Worm (Caenorhabditis elegans): ENCODE results near the gene C25E10.10.

Gene C25E10.10

DNA sequence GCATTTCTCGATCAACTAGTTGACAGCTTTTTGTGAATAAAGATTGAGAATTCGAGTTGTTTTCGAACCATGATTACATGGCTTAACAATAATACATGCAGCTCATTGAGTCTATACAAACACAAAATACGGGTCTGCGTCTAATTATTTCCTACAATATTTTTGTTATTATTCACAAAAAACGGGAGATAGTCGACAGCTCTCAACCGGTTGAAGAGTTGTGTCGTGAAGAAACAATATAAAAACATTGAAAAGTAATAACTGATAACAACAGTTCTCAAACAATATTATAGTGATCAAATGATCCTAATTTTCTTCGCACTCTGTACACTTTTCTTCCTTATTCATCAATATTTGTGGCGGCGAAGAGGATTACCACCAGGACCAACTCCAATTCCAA, 15.1 kb downstream of the C25E10.10 start, which contains the start of gene cyp-33B1:
Gene cyp-33B1 (plus strand): TSS at position 301 of the 400 bp plus-strand sequence.
- TF ChIP-seq unc-39 (tag; optimal IDR thresholded peaks at IDR 0.05) (no peak), ceh-39 (tag; optimal IDR thresholded peaks at IDR 0.05) (no peak), drap-1 (GFP tag; optimal IDR thresholded peaks at IDR 0.05) (no peak), flh-1 (GFP tag; optimal IDR thresholded peaks at IDR 0.05) (no peak), ces-1 (GFP tag; optimal IDR thresholded peaks at IDR 0.05) (no peak), hlh-1 (tag; optimal IDR thresholded peaks at IDR 0.05) (no peak), ham-2 (GFP tag; optimal IDR thresholded peaks at IDR 0.05) (no peak), unc-62 (GFP tag; optimal IDR thresholded peaks at IDR 0.05) (no peak), ztf-11 (tag; optimal IDR thresholded peaks at IDR 0.05) (no peak)

DNA sequence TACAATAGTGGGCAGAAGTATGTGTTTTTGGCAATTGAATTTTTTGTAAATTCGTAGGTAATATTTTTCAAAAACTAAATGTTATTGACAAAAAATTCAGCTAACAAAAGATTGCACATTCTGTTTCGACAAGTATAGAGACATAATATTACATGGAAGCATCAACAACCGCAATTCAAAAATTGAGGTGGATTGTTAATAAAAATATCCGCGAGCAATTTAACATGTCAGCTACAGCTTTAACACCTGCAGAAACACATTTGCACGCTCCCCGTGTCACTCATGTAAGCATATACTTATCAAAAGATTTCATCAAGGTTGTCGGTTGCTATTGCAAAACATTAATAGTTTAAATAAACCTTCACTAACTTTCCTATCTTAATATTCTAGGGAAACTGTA, 20.5 kb downstream of the C25E10.10 start, which contains the start of gene srsx-34:
Gene srsx-34 (plus strand): TSS at position 301 of the 400 bp plus-strand sequence.
- TF ChIP-seq nhr-2 (tag; optimal IDR thresholded peaks at IDR 0.05) (no peak), nhr-28 (tag; optimal IDR thresholded peaks at IDR 0.05) (no peak), bed-3 (GFP tag; optimal IDR thresholded peaks at IDR 0.05) (no peak), ztf-11 (tag; optimal IDR thresholded peaks at IDR 0.05) (no peak), nhr-237 (tag; optimal IDR thresholded peaks at IDR 0.05) (no peak), mep-1 (tag; optimal IDR thresholded peaks at IDR 0.05) (no peak), pha-4 (tag; optimal IDR thresholded peaks at IDR 0.05) (no peak), elt-1 (tag; optimal IDR thresholded peaks at IDR 0.05; ENCODE audit: borderline replicate concordance, insufficient read depth) (no peak), flh-1 (GFP tag; optimal IDR thresholded peaks at IDR 0.05) (no peak), mls-2 (tag; optimal IDR thresholded peaks at IDR 0.05) (no peak), drap-1 (GFP tag; optimal IDR thresholded peaks at IDR 0.05) (no peak), lsy-2 (tag; optimal IDR thresholded peaks at IDR 0.05) (no peak), lin-13 (tag; optimal IDR thresholded peaks at IDR 0.05) (no peak), snpc-4 (tag; optimal IDR thresholded peaks at IDR 0.05) (no peak), M03D4.4 (tag; optimal IDR thresholded peaks at IDR 0.05) (no peak), ceh-83 (GFP tag; optimal IDR thresholded peaks at IDR 0.05) (no peak), elt-3 (tag; optimal IDR thresholded peaks at IDR 0.05) (no peak), unc-62 (GFP tag; optimal IDR thresholded peaks at IDR 0.05) (no peak)

DNA sequence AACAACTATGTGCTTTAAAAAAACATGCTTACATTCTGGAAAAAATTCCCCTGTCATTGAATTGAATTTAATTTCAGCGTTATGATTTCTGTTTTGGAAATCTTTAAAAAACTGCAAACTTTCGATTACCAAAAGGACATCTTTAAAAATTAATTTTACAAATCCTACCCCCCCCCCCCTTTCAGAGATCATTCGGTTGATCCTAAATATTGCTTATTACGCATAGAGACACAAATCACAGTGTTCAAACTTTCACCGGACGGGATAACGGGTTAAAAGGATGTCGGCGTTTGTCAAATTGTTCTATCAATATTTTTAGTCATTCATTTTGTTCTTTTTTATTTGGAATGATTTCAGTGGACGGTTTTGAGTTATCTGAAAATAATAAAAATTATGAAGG, 22.9 kb downstream of the C25E10.10 start, which contains the start of gene C25E10.4:
Gene C25E10.4 (plus strand): TSS at position 301 of the 400 bp plus-strand sequence.
- no peak for TF ChIP-seq ceh-83 (GFP tag; optimal IDR thresholded peaks at IDR 0.05)
- no peak for TF ChIP-seq mep-1 (tag; optimal IDR thresholded peaks at IDR 0.05)
- TF ChIP-seq pha-4 (tag; optimal IDR thresholded peaks at IDR 0.05): no peak
- no peak for TF ChIP-seq sptf-1 (tag; optimal IDR thresholded peaks at IDR 0.05)

DNA sequence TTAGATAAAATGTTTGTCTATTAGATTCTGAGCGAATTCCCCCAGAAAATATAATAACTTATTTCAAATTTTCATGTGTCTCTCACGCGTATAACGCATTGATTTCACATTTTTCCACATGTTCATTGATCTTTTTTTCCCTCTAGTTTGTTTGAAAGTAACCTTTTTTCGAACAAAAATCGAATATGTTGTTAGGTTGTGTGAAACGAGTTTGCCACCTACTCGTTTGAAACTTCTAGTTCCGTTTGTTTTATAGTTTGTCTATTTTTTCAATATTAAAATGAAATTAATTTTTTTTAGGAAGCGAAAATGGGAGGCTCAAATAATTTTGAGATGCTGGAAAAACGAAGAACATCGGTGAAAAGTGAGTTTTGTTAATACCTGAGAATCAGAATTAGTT, 25.9 kb downstream of the C25E10.10 start, which contains the start of gene C25E10.5:
Gene C25E10.5 (plus strand): TSS at position 301 of the 400 bp plus-strand sequence.
- TF ChIP-seq mab-5 (tag; optimal IDR thresholded peaks at IDR 0.05) (no peak), unc-120 (tag; optimal IDR thresholded peaks at IDR 0.05; ENCODE audit: poor library complexity, severe bottlenecking) (no peak), ces-1 (GFP tag; optimal IDR thresholded peaks at IDR 0.05) (no peak), nhr-2 (tag; optimal IDR thresholded peaks at IDR 0.05) (no peak), nhr-28 (tag; optimal IDR thresholded peaks at IDR 0.05) (no peak), zip-8 (tag; optimal IDR thresholded peaks at IDR 0.05) (no peak), ceh-43 (GFP tag; optimal IDR thresholded peaks at IDR 0.05) (no peak), unc-62 (GFP tag; optimal IDR thresholded peaks at IDR 0.05) (no peak), ztf-11 (tag; optimal IDR thresholded peaks at IDR 0.05) (no peak), mep-1 (tag; optimal IDR thresholded peaks at IDR 0.05) (no peak), M03D4.4 (tag; optimal IDR thresholded peaks at IDR 0.05) (no peak), mls-2 (tag; optimal IDR thresholded peaks at IDR 0.05) (no peak), flh-1 (GFP tag; optimal IDR thresholded peaks at IDR 0.05) (no peak)

DNA sequence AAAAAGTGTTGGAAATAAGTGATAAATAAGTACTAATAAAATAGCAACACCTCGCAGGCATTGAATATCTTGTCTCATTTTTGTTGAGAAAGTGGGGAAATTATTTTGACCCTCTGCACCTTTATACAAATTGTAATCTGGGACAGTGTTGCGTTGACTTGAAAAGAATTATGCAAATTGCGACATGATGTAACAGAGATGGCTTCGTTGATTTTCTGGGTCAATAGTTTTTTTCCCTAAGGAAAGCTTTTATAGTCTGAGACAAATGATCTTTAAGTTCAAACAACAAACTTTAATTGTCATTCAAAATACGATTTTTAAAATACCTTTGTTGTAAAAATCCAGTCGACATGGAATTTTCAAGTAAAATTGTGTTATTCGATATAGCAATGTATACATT, 31.4 kb downstream of the C25E10.10 start, which contains the start of gene bus-1:
Gene bus-1 (minus strand): TSS at position 101 of the 400 bp plus-strand sequence.
- TF ChIP-seq zip-8 (tag; optimal IDR thresholded peaks at IDR 0.05): no peak
- no peak for TF ChIP-seq M03D4.4 (tag; optimal IDR thresholded peaks at IDR 0.05)
- no peak for TF ChIP-seq sem-2 (GFP tag; optimal IDR thresholded peaks at IDR 0.05)
- no peak for TF ChIP-seq unc-62 (GFP tag; optimal IDR thresholded peaks at IDR 0.05)
- TF ChIP-seq snpc-4 (tag; optimal IDR thresholded peaks at IDR 0.05): no peak
- no peak for TF ChIP-seq ceh-39 (tag; optimal IDR thresholded peaks at IDR 0.05)
- TF ChIP-seq flh-1 (GFP tag; optimal IDR thresholded peaks at IDR 0.05): no peak
- TF ChIP-seq nhr-28 (tag; optimal IDR thresholded peaks at IDR 0.05): no peak

DNA sequence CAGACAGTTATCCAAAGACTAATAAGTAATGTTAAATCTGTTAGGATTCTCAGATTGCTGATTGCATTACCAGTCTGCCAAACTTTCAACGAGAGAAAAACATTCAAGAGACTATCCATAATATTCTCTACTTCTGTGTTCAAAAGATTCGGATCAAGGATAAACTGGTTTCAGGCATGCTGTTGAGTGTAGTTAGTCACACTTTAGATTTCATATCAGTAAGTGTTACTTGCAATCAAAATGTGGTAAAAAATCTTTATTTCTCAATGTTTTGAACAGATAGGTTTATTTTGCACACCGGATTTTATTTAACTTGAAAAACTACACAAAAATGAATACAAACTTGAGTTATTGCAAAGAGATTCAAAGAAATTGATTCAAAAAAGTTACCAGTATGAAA, 34.1 kb downstream of the C25E10.10 start, which contains the start of gene oac-41:
Gene oac-41 (minus strand): TSS at position 101 of the 400 bp plus-strand sequence.
- TF ChIP-seq hlh-1 (tag; optimal IDR thresholded peaks at IDR 0.05): no peak
- no peak for TF ChIP-seq drap-1 (GFP tag; optimal IDR thresholded peaks at IDR 0.05)
- TF ChIP-seq ces-1 (GFP tag; optimal IDR thresholded peaks at IDR 0.05): no peak
- no peak for TF ChIP-seq unc-120 (tag; optimal IDR thresholded peaks at IDR 0.05; ENCODE audit: poor library complexity, severe bottlenecking)
- no peak for TF ChIP-seq mep-1 (tag; optimal IDR thresholded peaks at IDR 0.05)
- TF ChIP-seq nhr-76 (tag; optimal IDR thresholded peaks at IDR 0.05): no peak
- TF ChIP-seq snpc-4 (tag; optimal IDR thresholded peaks at IDR 0.05): no peak
- no peak for TF ChIP-seq nhr-2 (tag; optimal IDR thresholded peaks at IDR 0.05)
- TF ChIP-seq elt-1 (tag; optimal IDR thresholded peaks at IDR 0.05; ENCODE audit: borderline replicate concordance, insufficient read depth): no peak
- TF ChIP-seq tbx-8 (GFP tag; optimal IDR thresholded peaks at IDR 0.05): no peak
- TF ChIP-seq ztf-11 (tag; optimal IDR thresholded peaks at IDR 0.05): no peak
- TF ChIP-seq lsy-2 (tag; optimal IDR thresholded peaks at IDR 0.05): no peak

Measured in whole organism, mixed stage, embryonic.